Fruit fly (Drosophila melanogaster) S2 (cell line): ENCODE data around the gene Dnaaf6.

Experiments used
- CG8478 ChIP-seq: fragments of >200 bp; optimal IDR thresholded peaks from 2 replicates; lab custom pipeline; 2018
- CTCF ChIP-seq, 2 experiments: fragments of >200 bp; optimal IDR thresholded peaks; 2 replicates each; lab custom pipeline; 2018

dm6 chr3L:14652554-14652953, 32.0 kb upstream of the Dnaaf6 start:
- no peak for TF ChIP-seq CG8478 (lab: Kevin White, UChicago)
- TF ChIP-seq CTCF (optimal IDR thresholded peaks at IDR 0.05; lab: Kevin White, UChicago) = no peak
